Fruit fly (Drosophila melanogaster) whole organism, wandering third instar larva: ENCODE data around the gene CG17134.

ENCODE experiments used
- Hr83 ChIP-seq: fragments of 200-300 bp; sonication (Bioruptor generic); optimal IDR thresholded peaks from 2 replicates; lab custom pipeline; 2016; ENCODE audit warnings: missing biosample characterization, mild to moderate bottlenecking, missing genetic modification characterization, moderate library complexity; ENCODE audit not compliant: poor library complexity, severe bottlenecking
- lola ChIP-seq: fragments of >200 bp; optimal IDR thresholded peaks from 2 replicates; lab custom pipeline; 2017; ENCODE audit warnings: missing biosample characterization, missing genetic modification characterization
- pan ChIP-seq: fragments of >200 bp; optimal IDR thresholded peaks from 2 replicates; lab custom pipeline; 2017

DNA sequence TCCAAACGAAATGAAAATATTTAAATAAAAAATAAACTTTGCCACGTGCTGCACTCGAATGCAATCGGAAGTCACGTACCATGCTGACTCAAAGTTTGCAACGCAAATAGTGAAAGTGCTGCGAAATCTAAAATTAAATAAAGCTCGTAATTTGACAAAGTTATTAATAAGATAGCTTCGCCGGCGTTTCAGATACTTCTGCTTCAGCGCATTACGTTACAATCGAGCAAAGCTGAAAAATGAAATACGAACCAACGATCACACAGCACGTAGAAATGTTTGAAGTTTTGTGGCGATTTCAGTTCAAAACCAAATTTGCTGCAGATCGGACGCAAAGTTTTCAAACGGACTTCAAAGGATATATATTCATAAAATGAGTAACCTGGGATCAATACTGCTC lies 49.4 kb downstream of the CG17134 start, which contains the start of gene CG12517:
- TF ChIP-seq lola, result no peak
- no peak for TF ChIP-seq Hr83 (GFP tag; lab: Kevin White, UChicago)
- no peak for TF ChIP-seq pan (lab: Kevin White, UChicago)
